Comparison of ENCODE assay signal across 5 worm cellular contexts in genomic region chrIII:9237626-9238025, ce11.
TF ChIP-seq lines count a peak whose summit lies in the region.

No protein-coding gene starts in this region.

TF ChIP-seq in whole organism, L1 larva, 84 proteins besides CTCF, POLR2A, EP300 and RAD21:
- TF ChIP-seq snu-23 (GFP tag; optimal IDR thresholded peaks at IDR 0.05; lab: Kevin White, UChicago) (no peak), jun-1 (tag; optimal IDR thresholded peaks at IDR 0.05; lab: Kevin White, UChicago) (no peak), grh-1 (GFP tag; IDR thresholded peaks at IDR 0.05; lab: Robert Waterston, UW) (no peak), swsn-7 (tag; optimal IDR thresholded peaks at IDR 0.05; lab: Kevin White, UChicago) (no peak), elt-3 (tag; optimal IDR thresholded peaks at IDR 0.05; lab: Kevin White, UChicago) (no peak), nhr-19 (GFP tag; conservative IDR thresholded peaks at IDR 0.05; lab: Robert Waterston, UW) (no peak), elt-2 (tag; optimal IDR thresholded peaks at IDR 0.05; lab: Kevin White, UChicago) (peak; percentile 44), zip-4 (GFP tag; optimal IDR thresholded peaks at IDR 0.05; lab: Kevin White, UChicago) (no peak), C04F5.9 (tag; optimal IDR thresholded peaks at IDR 0.05; lab: Kevin White, UChicago) (no peak), efl-3 (GFP tag; optimal IDR thresholded peaks at IDR 0.05; lab: Kevin White, UChicago) (no peak), ztf-4 (tag; optimal IDR thresholded peaks at IDR 0.05; lab: Kevin White, UChicago) (no peak), efl-1 (optimal IDR thresholded peaks at IDR 0.05; lab: Kevin White, UChicago) (no peak), efl-1 (GFP tag; optimal IDR thresholded peaks at IDR 0.05 in 1 of 2; lab: Kevin White, UChicago) (peak in 1 of 2 experiments; percentile 72), pqm-1 (tag; optimal IDR thresholded peaks at IDR 0.05; lab: Kevin White, UChicago) (no peak)

TF ChIP-seq in whole organism, L2 larva, 48 proteins besides CTCF, POLR2A, EP300 and RAD21:
- TF ChIP-seq mdl-1 (tag; optimal IDR thresholded peaks at IDR 0.05; lab: Kevin White, UChicago) (no peak), elt-1 (tag; optimal IDR thresholded peaks at IDR 0.05; lab: Kevin White, UChicago) (no peak), fos-1 (tag; optimal IDR thresholded peaks at IDR 0.05; lab: Kevin White, UChicago) (peak; percentile 15), crh-2 (tag; optimal IDR thresholded peaks at IDR 0.05; lab: Kevin White, UChicago) (peak; percentile 9), R02D3.7 (tag; optimal IDR thresholded peaks at IDR 0.05; lab: Kevin White, UChicago) (no peak), nhr-12 (tag; optimal IDR thresholded peaks at IDR 0.05; lab: Kevin White, UChicago) (no peak), unc-62 (GFP tag; optimal IDR thresholded peaks at IDR 0.05; lab: Kevin White, UChicago) (no peak)

TF ChIP-seq in whole organism, L3 larva, 47 proteins besides CTCF, POLR2A, EP300 and RAD21:
- TF ChIP-seq nhr-67 (tag; optimal IDR thresholded peaks at IDR 0.05; lab: Kevin White, UChicago) (no peak), lsy-12 (tag; optimal IDR thresholded peaks at IDR 0.05; lab: Kevin White, UChicago) (no peak), ceh-28 (tag; optimal IDR thresholded peaks at IDR 0.05; lab: Kevin White, UChicago) (no peak), fos-1 (tag; optimal IDR thresholded peaks at IDR 0.05; lab: Kevin White, UChicago) (no peak), ztf-4 (tag; optimal IDR thresholded peaks at IDR 0.05; lab: Kevin White, UChicago) (no peak), pha-4 (tag; optimal IDR thresholded peaks at IDR 0.05; lab: Kevin White, UChicago) (peak; percentile 2), elt-2 (tag; optimal IDR thresholded peaks at IDR 0.05; lab: Kevin White, UChicago) (peak; percentile 42), daf-12 (tag; optimal IDR thresholded peaks at IDR 0.05; lab: Kevin White, UChicago) (no peak), aly-2 (tag; optimal IDR thresholded peaks at IDR 0.05; lab: Kevin White, UChicago) (no peak), egl-5 (tag; optimal IDR thresholded peaks at IDR 0.05; lab: Kevin White, UChicago) (no peak), lin-15B (tag; optimal IDR thresholded peaks at IDR 0.05; lab: Kevin White, UChicago) (no peak), elt-3 (tag; optimal IDR thresholded peaks at IDR 0.05; lab: Kevin White, UChicago) (no peak), hmg-11 (tag; optimal IDR thresholded peaks at IDR 0.05; lab: Kevin White, UChicago) (no peak), pqm-1 (tag; optimal IDR thresholded peaks at IDR 0.05; lab: Kevin White, UChicago) (peak; percentile 11), ceh-16 (tag; optimal IDR thresholded peaks at IDR 0.05; lab: Kevin White, UChicago) (no peak), snpc-4 (tag; optimal IDR thresholded peaks at IDR 0.05; lab: Kevin White, UChicago) (no peak), sea-2 (GFP tag; optimal IDR thresholded peaks at IDR 0.05; lab: Kevin White, UChicago) (no peak)

TF ChIP-seq in whole organism, L4 larva, 104 proteins besides CTCF, POLR2A, EP300 and RAD21:
- TF ChIP-seq dmd-8 (GFP tag; IDR thresholded peaks at IDR 0.05; lab: Robert Waterston, UW) (no peak), hmg-1.1 (GFP tag; IDR thresholded peaks at IDR 0.05; lab: Robert Waterston, UW) (no peak), nhr-28 (tag; optimal IDR thresholded peaks at IDR 0.05; lab: Kevin White, UChicago) (peak; percentile 40), ceh-28 (tag; optimal IDR thresholded peaks at IDR 0.05; lab: Kevin White, UChicago) (no peak), mes-2 (tag; optimal IDR thresholded peaks at IDR 0.05; lab: Kevin White, UChicago; ENCODE audit: poor library complexity, severe bottlenecking) (no peak), F49E8.2 (tag; optimal IDR thresholded peaks at IDR 0.05; lab: Kevin White, UChicago; ENCODE audit: borderline replicate concordance) (no peak), spr-3 (GFP tag; optimal IDR thresholded peaks at IDR 0.05; lab: Kevin White, UChicago) (no peak), lin-29 (GFP tag; IDR thresholded peaks at IDR 0.05; lab: Robert Waterston, UW) (no peak), lin-38 (GFP tag; IDR thresholded peaks at IDR 0.05; lab: Robert Waterston, UW) (no peak), rbr-2 (tag; optimal IDR thresholded peaks at IDR 0.05; lab: Kevin White, UChicago) (no peak), pqm-1 (tag; optimal IDR thresholded peaks at IDR 0.05; lab: Kevin White, UChicago) (peak; percentile 74), lsy-2 (tag; optimal IDR thresholded peaks at IDR 0.05; lab: Kevin White, UChicago) (no peak), dve-1 (tag; optimal IDR thresholded peaks at IDR 0.05; lab: Kevin White, UChicago; ENCODE audit: insufficient read depth) (peak; percentile 5), hif-1 (tag; optimal IDR thresholded peaks at IDR 0.05; lab: Kevin White, UChicago) (no peak), snpc-4 (tag; optimal IDR thresholded peaks at IDR 0.05; lab: Kevin White, UChicago) (no peak), F44E2.7 (GFP tag; IDR thresholded peaks at IDR 0.05; lab: Robert Waterston, UW) (no peak), hlh-11 (tag; optimal IDR thresholded peaks at IDR 0.05; lab: Kevin White, UChicago) (peak; percentile 23), ZK337.2 (GFP tag; IDR thresholded peaks at IDR 0.05; lab: Robert Waterston, UW) (no peak), fos-1 (tag; optimal IDR thresholded peaks at IDR 0.05; lab: Kevin White, UChicago) (no peak), nhr-6 (tag; optimal IDR thresholded peaks at IDR 0.05; lab: Kevin White, UChicago) (no peak), unc-39 (tag; optimal IDR thresholded peaks at IDR 0.05; lab: Kevin White, UChicago) (no peak), egl-43 (GFP tag; IDR thresholded peaks at IDR 0.05; lab: Robert Waterston, UW) (no peak), daf-16 (GFP tag; optimal IDR thresholded peaks at IDR 0.05; lab: Kevin White, UChicago) (no peak), daf-16 (tag; optimal IDR thresholded peaks at IDR 0.05; lab: Kevin White, UChicago) (peak; percentile 85), daf-19 (GFP tag; conservative IDR thresholded peaks at IDR 0.05; lab: Robert Waterston, UW) (no peak)

TF ChIP-seq in whole organism, young adult, 124 proteins besides CTCF, POLR2A, EP300 and RAD21:
- TF ChIP-seq mel-28 (tag; optimal IDR thresholded peaks at IDR 0.05; lab: Kevin White, UChicago; ENCODE audit: borderline replicate concordance) (no peak), nhr-80 (tag; optimal IDR thresholded peaks at IDR 0.05; lab: Kevin White, UChicago) (peak; percentile 54), nhr-27 (tag; optimal IDR thresholded peaks at IDR 0.05; lab: Kevin White, UChicago) (no peak)
